Worm (Caenorhabditis elegans) whole organism, L1 larva: ENCODE measurements around the gene R13A5.7.

ENCODE experiments used
- alr-1 ChIP-seq: fragments of 200-800 bp; sonication (Bioruptor generic); optimal IDR thresholded peaks from 2 replicates; lab custom pipeline; 2018; ENCODE audit warnings: borderline replicate concordance, mild to moderate bottlenecking, missing genetic modification characterization, missing compliant biosample characterization
- fkh-10 ChIP-seq: sonication (generic microtip); optimal IDR thresholded peaks from 2 replicates; lab custom pipeline; 2017; ENCODE audit warnings: missing biosample characterization, missing genetic modification reagents, missing genetic modification characterization

- TF ChIP-seq alr-1 (tag; lab: Kevin White, UChicago), result no peak
- no peak for TF ChIP-seq fkh-10
Observed at ce11 chrIII:7608223-7608622, 38.3 kb upstream of the R13A5.7 start, which contains the start of gene T04A6.3.
